Worm (Caenorhabditis elegans) whole organism, late embryonic: ENCODE data around the gene T21E8.5.

Experiments used
- C08G9.2 ChIP-seq: sonication (generic microtip); optimal IDR thresholded peaks from 2 replicates; lab custom pipeline; 2016; ENCODE audit warnings: mild to moderate bottlenecking, missing genetic modification characterization, moderate library complexity, missing compliant biosample characterization
- F13H6.1 ChIP-seq: sonication (generic microtip); optimal IDR thresholded peaks from 2 replicates; lab custom pipeline; 2016; ENCODE audit warnings: missing genetic modification characterization, missing compliant biosample characterization
- T23F11.4 ChIP-seq: fragments of 200-800 bp; sonication (Bioruptor generic); optimal IDR thresholded peaks from 2 replicates; lab custom pipeline; 2018; ENCODE audit warnings: mild to moderate bottlenecking, missing genetic modification characterization, missing compliant biosample characterization
- ahr-1 ChIP-seq: sonication (generic microtip); optimal IDR thresholded peaks from 2 replicates; lab custom pipeline; 2016; ENCODE audit warnings: missing genetic modification characterization, missing compliant biosample characterization
- ceh-2 ChIP-seq: sonication (generic microtip); optimal IDR thresholded peaks from 2 replicates; lab custom pipeline; 2016; ENCODE audit warnings: missing genotype, missing genetic modification characterization, missing compliant biosample characterization
- ceh-22 ChIP-seq: sonication (generic microtip); optimal IDR thresholded peaks from 2 replicates; lab custom pipeline; 2017; ENCODE audit warnings: missing biosample characterization, missing genetic modification characterization
- ceh-24 ChIP-seq: sonication (generic microtip); optimal IDR thresholded peaks from 2 replicates; lab custom pipeline; 2016; ENCODE audit warnings: mild to moderate bottlenecking, missing genetic modification characterization, missing compliant biosample characterization
- ceh-48 ChIP-seq: sonication (generic microtip); optimal IDR thresholded peaks from 2 replicates; lab custom pipeline; 2016; ENCODE audit warnings: missing genetic modification characterization, inconsistent platforms, missing compliant biosample characterization
- che-1 ChIP-seq: sonication (generic microtip); optimal IDR thresholded peaks from 2 replicates; lab custom pipeline; 2016; ENCODE audit warnings: mild to moderate bottlenecking, missing genetic modification characterization, missing compliant biosample characterization
- dmd-4 ChIP-seq: sonication (generic microtip); optimal IDR thresholded peaks from 2 replicates; lab custom pipeline; 2016; ENCODE audit warnings: borderline replicate concordance, missing genetic modification characterization, missing compliant biosample characterization
- dve-1 ChIP-seq: sonication (generic microtip); optimal IDR thresholded peaks from 2 replicates; lab custom pipeline; 2017; ENCODE audit warnings: antibody characterized with exemption, mild to moderate bottlenecking, missing genetic modification characterization, missing compliant biosample characterization
- elt-2 ChIP-seq: sonication (generic microtip); optimal IDR thresholded peaks from 2 replicates; lab custom pipeline; 2016; ENCODE audit warnings: missing genetic modification reagents, missing genetic modification characterization, missing compliant biosample characterization
- elt-4 ChIP-seq: sonication (generic microtip); optimal IDR thresholded peaks from 2 replicates; lab custom pipeline; 2016; ENCODE audit warnings: missing genetic modification characterization, missing compliant biosample characterization
- fkh-10 ChIP-seq: fragments of 150-350 bp; optimal IDR thresholded peaks from 2 replicates; lab custom pipeline; 2014; ENCODE audit warnings: missing biosample characterization, missing genetic modification reagents, missing genetic modification characterization
- fkh-6 ChIP-seq: sonication (generic microtip); optimal IDR thresholded peaks from 2 replicates; lab custom pipeline; 2016; ENCODE audit warnings: missing genetic modification characterization, missing compliant biosample characterization
- gmeb-2 ChIP-seq: sonication (generic microtip); optimal IDR thresholded peaks from 2 replicates; lab custom pipeline; 2016; ENCODE audit warnings: missing genetic modification characterization, inconsistent platforms, missing compliant biosample characterization
- hlh-15 ChIP-seq: sonication (generic microtip); optimal IDR thresholded peaks from 2 replicates; lab custom pipeline; 2016; ENCODE audit warnings: missing genetic modification characterization, missing compliant biosample characterization
- hlh-30 ChIP-seq: sonication (generic microtip); optimal IDR thresholded peaks from 2 replicates; lab custom pipeline; 2017; ENCODE audit warnings: antibody characterized with exemption, missing genetic modification characterization, missing compliant biosample characterization; ENCODE audit not compliant: insufficient read depth
- nfya-1 ChIP-seq: sonication (generic microtip); optimal IDR thresholded peaks from 2 replicates; lab custom pipeline; 2017; ENCODE audit warnings: missing genetic modification characterization, mild to moderate bottlenecking, missing compliant biosample characterization, antibody characterized with exemption, moderate library complexity
- nhr-11 ChIP-seq: fragments of 150-350 bp; optimal IDR thresholded peaks from 2 replicates; lab custom pipeline; 2014; ENCODE audit warnings: missing biosample characterization, missing genetic modification characterization
- npax-4 ChIP-seq: sonication (generic microtip); optimal IDR thresholded peaks from 2 replicates; lab custom pipeline; 2016; ENCODE audit warnings: missing genetic modification characterization, missing compliant biosample characterization
- pax-1 ChIP-seq: fragments of 150-350 bp; optimal IDR thresholded peaks from 2 replicates; lab custom pipeline; 2014; ENCODE audit warnings: missing biosample characterization, missing genetic modification characterization
- pqm-1 ChIP-seq: sonication (generic microtip); optimal IDR thresholded peaks from 2 replicates; lab custom pipeline; 2016; ENCODE audit warnings: missing genetic modification characterization, missing compliant biosample characterization
- pros-1 ChIP-seq: fragments of 150-350 bp; optimal IDR thresholded peaks from 2 replicates; lab custom pipeline; 2014; ENCODE audit warnings: missing biosample characterization, missing genetic modification reagents, missing genetic modification characterization
- sdc-2 ChIP-seq: sonication (generic microtip); optimal IDR thresholded peaks from 2 replicates; lab custom pipeline; 2016; ENCODE audit warnings: missing genotype, missing genetic modification characterization, missing compliant biosample characterization
- unc-42 ChIP-seq: sonication (generic microtip); optimal IDR thresholded peaks from 2 replicates; lab custom pipeline; 2016; ENCODE audit warnings: missing genotype, missing genetic modification characterization, missing compliant biosample characterization
- unc-55 ChIP-seq: sonication (generic microtip); optimal IDR thresholded peaks from 2 replicates; lab custom pipeline; 2017; ENCODE audit warnings: missing biosample characterization, missing genetic modification reagents, missing genetic modification characterization
- zip-5 ChIP-seq: sonication (generic microtip); optimal IDR thresholded peaks from 2 replicates; lab custom pipeline; 2016; ENCODE audit warnings: missing genetic modification characterization, missing compliant biosample characterization

T21E8.5 gene

DNA sequence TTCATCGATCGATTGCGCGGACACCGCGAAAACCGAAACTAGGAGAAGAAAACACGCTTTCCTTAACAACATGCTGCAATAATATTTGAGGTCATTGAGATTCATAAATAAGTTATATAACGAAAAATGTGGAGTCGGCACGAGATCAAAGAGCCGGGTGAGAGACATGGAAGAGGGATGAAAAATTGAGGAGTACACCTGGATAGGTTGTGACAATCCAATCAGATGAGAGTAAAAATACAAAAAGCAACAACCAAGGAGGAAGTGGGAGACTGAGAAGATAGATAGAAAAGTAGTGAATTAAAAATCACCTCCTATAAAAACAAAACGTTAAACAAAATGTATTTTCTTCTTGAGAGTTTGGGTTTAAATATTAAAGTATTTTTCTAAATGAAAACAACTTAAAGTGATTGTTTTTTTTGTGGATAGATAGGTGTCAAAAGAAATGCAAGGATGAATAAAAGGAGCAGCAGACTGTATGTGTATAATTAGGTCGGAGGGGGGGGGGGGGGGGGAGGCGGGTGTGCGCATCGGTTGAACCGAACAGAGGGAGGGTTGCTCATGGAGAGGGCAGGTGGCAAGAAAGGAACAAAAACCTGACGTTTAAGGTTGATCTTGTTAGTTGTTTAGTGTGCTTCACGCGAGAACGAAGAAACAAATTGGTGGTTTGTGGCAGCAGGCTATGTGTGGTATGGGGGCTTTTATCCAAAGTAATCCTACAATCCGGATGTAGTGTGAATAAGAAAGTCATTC is 41.2 kb upstream of the T21E8.5 start, which contains the start of gene C05A9.2:
Gene C05A9.2, minus strand, starts transcription at position 73 of the 753 bp plus-strand sequence.
- no peak for TF ChIP-seq ceh-24 (tag; lab: Kevin White, UChicago)
- TF ChIP-seq elt-2: peak; percentile 37

DNA sequence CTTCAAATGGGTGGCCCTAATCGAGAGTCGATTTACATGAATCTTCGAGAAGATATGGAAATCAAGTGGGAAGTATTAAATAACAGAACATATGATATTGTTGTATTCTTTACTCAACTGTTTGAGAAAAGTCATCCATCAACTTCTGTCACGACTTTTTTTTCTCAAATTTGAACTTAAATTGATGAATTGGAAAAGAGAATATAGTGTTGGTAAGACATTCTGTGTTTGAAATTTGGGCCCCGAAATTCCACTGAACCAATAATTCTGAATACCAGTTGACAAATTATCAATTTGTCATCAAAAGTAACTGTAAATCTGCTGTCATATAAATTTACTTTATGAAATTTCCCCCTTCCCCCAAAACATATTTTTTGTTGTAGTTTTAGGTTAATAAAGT is 39.1 kb upstream of the T21E8.5 start:
- no peak for TF ChIP-seq dmd-4

DNA sequence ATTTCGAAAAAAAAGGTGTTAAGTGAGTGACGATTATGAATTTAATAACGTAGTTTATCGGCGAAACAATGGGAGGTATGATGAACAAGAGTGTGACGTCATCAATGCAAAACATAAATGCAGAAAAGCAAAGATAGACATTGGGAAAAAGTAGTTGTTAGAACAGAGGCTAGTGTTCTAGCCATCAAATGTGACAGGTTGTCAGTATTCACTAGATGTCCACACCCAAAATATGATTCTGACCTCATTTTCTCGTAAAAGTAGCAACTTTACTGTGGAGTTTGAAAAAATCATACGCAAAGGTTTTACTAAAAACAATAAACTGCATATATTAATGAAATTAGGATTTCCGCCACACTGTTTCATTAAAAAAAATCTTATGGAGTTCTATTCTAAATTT is 34.8 kb upstream of the T21E8.5 start:
- TF ChIP-seq unc-55 (GFP tag; lab: Kevin White, UChicago): peak; percentile 58
- no peak for TF ChIP-seq F13H6.1 (tag; lab: Kevin White, UChicago)

DNA sequence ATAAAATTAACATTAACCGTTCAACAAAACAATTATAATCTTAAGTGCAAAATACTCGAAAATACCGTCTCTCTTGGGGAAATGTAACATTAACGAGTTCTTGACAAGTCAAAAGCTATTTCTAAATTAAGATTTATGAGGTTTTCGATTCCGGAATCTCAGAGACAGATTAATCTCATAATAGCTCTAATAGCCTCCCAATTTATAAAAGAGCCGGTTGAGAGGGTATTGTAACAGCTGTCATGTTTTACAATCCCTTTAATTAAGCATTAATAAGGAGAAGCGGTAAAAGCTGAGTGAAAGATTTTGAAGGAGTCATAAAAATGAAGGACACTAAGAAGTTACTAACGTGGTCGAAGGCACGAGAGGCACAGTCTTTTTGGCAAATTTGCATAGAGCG is 34.2 kb upstream of the T21E8.5 start:
- peak; percentile 24 for TF ChIP-seq pax-1
- no peak for TF ChIP-seq F13H6.1 (tag; lab: Kevin White, UChicago)
- TF ChIP-seq gmeb-2: no peak
- peak; percentile 51 for TF ChIP-seq unc-42 (tag; lab: Kevin White, UChicago)
- TF ChIP-seq pqm-1: no peak

DNA sequence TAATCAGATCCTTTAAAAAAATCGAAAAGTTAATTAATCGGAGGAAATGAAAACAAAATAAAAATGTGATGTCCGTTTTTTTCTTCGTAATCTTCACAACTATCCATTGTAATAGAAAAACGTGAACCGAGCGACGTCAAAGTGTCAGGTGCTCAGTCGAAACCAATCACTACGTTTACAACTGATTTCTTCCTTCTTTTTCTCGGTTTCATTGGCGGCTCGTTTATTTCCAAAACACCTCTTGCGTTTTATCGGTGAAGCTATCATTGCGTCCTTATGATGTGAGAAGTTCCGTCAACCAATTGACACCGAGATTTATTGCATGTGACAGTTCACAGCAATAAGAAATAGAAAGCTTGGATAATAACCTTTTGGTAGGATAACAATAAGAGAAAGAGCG is 32.7 kb upstream of the T21E8.5 start:
- TF ChIP-seq T23F11.4 (no peak), unc-55 (GFP tag; lab: Kevin White, UChicago) (peak; percentile 30), nfya-1 (tag; lab: Kevin White, UChicago) (peak; percentile 52)

DNA sequence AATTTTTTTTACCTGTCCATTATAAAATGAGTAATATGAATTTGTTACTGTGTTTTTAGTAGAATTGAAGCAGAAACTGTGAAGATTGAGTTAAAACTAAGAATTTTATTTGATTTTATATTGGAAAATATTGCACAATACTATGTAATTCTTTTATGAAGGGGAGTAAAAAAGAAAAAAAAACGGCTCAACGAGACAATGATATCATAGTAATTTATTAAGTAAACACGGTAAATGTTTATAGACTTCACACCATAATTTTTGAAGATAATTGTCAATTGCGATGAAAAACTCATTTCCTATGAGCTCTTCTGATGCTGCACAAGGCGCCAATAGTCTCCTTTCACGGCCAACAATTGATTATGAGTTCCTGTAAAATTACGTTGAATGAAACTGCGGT is 26.8 kb upstream of the T21E8.5 start, which contains the start of gene pgp-5:
Gene pgp-5, minus strand, starts transcription at position 87 of the 400 bp plus-strand sequence.
- TF ChIP-seq ceh-22 (tag; lab: Kevin White, UChicago) (no peak), elt-2 (no peak), nhr-11 (tag; lab: Kevin White, UChicago) (no peak), dve-1 (tag; lab: Kevin White, UChicago) (no peak), ceh-2 (tag; lab: Kevin White, UChicago) (no peak), che-1 (tag; lab: Kevin White, UChicago) (no peak), fkh-10 (GFP tag; lab: Kevin White, UChicago) (no peak), sdc-2 (no peak), fkh-6 (tag; lab: Kevin White, UChicago) (no peak), npax-4 (tag; lab: Kevin White, UChicago) (no peak), ceh-48 (tag; lab: Kevin White, UChicago) (no peak), ceh-24 (tag; lab: Kevin White, UChicago) (no peak), C08G9.2 (tag; lab: Kevin White, UChicago) (no peak), hlh-30 (no peak)

DNA sequence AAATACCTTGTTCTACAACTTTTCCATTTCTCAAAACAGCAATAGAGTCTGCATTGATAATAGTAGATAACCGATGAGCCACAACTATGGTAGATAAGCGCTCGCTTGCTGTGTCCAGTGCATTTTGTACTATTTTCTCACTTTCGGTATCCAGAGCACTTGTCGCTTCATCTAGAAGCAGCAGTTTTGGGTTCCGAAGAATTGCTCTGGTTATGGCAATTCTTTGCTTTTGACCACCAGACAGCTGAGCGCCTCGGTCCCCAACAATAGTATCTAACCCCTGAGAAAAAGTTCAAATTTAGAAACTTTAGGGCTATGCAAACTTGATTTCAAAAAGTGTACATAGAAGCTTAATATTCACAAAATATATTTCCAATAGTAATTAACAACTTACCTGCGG is 26.4 kb upstream of the T21E8.5 start:
- no peak for TF ChIP-seq pros-1 (tag; lab: Kevin White, UChicago)
- peak; percentile 13 for TF ChIP-seq ahr-1 (tag; lab: Kevin White, UChicago)
- no peak for TF ChIP-seq hlh-15 (tag; lab: Kevin White, UChicago)

DNA sequence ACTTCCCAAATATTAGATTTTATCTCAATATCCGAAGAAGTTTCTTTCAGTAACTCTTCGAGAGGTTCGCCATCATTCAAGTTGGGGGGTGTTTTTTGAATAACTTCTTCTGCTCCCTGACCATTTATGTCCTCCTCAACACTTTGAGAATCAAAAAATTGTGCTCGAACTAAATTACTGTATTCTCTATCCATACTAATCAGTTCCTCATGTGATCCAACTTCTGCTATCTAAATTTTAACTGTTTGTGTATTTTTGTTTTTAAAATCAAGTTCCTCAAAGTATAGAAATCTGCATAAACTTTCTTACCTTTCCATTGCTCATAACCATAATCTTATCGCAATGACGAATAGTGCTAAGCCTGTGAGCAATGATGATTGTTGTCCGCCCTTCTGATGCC is 24.3 kb upstream of the T21E8.5 start:
- no peak for TF ChIP-seq elt-4
- no peak for TF ChIP-seq fkh-6 (tag; lab: Kevin White, UChicago)
- TF ChIP-seq zip-5: no peak
